Worm (Caenorhabditis elegans): ENCODE measurements around the gene str-170.

ce11 chrIV:4858573-4858972 lies 18.6 kb upstream of the str-170 start, which contains the start of gene Y17G9A.3:
- TF ChIP-seq hlh-30 (tag; optimal IDR thresholded peaks at IDR 0.05; ENCODE audit: insufficient read depth) = no peak
- no peak for TF ChIP-seq pros-1 (tag; optimal IDR thresholded peaks at IDR 0.05)
- no peak for TF ChIP-seq hlh-13 (GFP tag; optimal IDR thresholded peaks at IDR 0.05)
- TF ChIP-seq ceh-9 (tag; optimal IDR thresholded peaks at IDR 0.05) = no peak
- no peak for TF ChIP-seq ahr-1 (tag; optimal IDR thresholded peaks at IDR 0.05)
- no peak for TF ChIP-seq dmd-4 (tag; optimal IDR thresholded peaks at IDR 0.05; ENCODE audit: borderline replicate concordance)
- TF ChIP-seq K09A11.1 (tag; optimal IDR thresholded peaks at IDR 0.05; ENCODE audit: insufficient read depth) = no peak
- no peak for TF ChIP-seq hlh-8 (tag; optimal IDR thresholded peaks at IDR 0.05)
